Fruit fly (Drosophila melanogaster) whole organism, embryonic: ENCODE measurements around the gene EMC5.

ENCODE experiments used
- Atf-2 ChIP-seq: fragments of 200-800 bp; sonication (Bioruptor generic); optimal IDR thresholded peaks from 2 replicates; lab custom pipeline; 2016; ENCODE audit warnings: missing biosample characterization, missing genetic modification characterization
- CG10979 ChIP-seq: fragments of 200-800 bp; sonication (Bioruptor generic); optimal IDR thresholded peaks from 2 replicates; lab custom pipeline; 2018; ENCODE audit warnings: missing biosample characterization, mild to moderate bottlenecking, missing genetic modification characterization, moderate library complexity
- CG1233 ChIP-seq: fragments of 200-800 bp; sonication (Bioruptor generic); optimal IDR thresholded peaks from 4 replicates; lab custom pipeline; 2018; ENCODE audit warnings: missing biosample characterization, mild to moderate bottlenecking, missing genetic modification characterization
- CG12659 ChIP-seq: fragments of 200-800 bp; sonication (Bioruptor generic); optimal IDR thresholded peaks from 3 replicates; lab custom pipeline; 2017; ENCODE audit warnings: mild to moderate bottlenecking, missing biosample characterization, missing genetic modification reagents, missing genetic modification characterization
- CG13775 ChIP-seq: fragments of 200-800 bp; sonication (Bioruptor generic); optimal IDR thresholded peaks from 3 replicates; lab custom pipeline; 2017; ENCODE audit warnings: missing biosample characterization, mild to moderate bottlenecking, missing genetic modification characterization
- CG14014 ChIP-seq: fragments of 200-800 bp; sonication (Bioruptor generic); IDR thresholded peaks from 2 replicates; pipeline ENCODE4 v1.3.6; 2022; ENCODE audit warnings: missing biosample characterization, missing genetic modification characterization
- CG1602 ChIP-seq: fragments of 200-800 bp; sonication (Bioruptor generic); optimal IDR thresholded peaks from 3 replicates; lab custom pipeline; 2016; ENCODE audit warnings: missing biosample characterization, missing genetic modification characterization
- CG16863 ChIP-seq: fragments of 200-800 bp; sonication (Bioruptor generic); optimal IDR thresholded peaks from 3 replicates; lab custom pipeline; 2016; ENCODE audit warnings: missing biosample characterization, missing genetic modification characterization
- CG2120 ChIP-seq: fragments of 200-800 bp; sonication (Bioruptor generic); optimal IDR thresholded peaks from 3 replicates; lab custom pipeline; 2016; ENCODE audit warnings: missing biosample characterization, missing genetic modification characterization
- CG2129 ChIP-seq: fragments of 200-800 bp; sonication (Bioruptor generic); IDR thresholded peaks from 2 replicates; pipeline ENCODE4 v1.3.6; 2022; ENCODE audit warnings: missing biosample characterization, missing genetic modification characterization; ENCODE audit not compliant: partially characterized antibody
- CG2202 ChIP-seq: fragments of 200-800 bp; sonication (Bioruptor generic); optimal IDR thresholded peaks from 2 replicates; lab custom pipeline; 2018; ENCODE audit warnings: missing biosample characterization, mild to moderate bottlenecking, missing genetic modification characterization
- CG32532 ChIP-seq: fragments of 200-800 bp; sonication (Bioruptor generic); IDR thresholded peaks from 2 replicates; pipeline ENCODE4 v1.3.6; 2022; ENCODE audit warnings: missing biosample characterization, missing genetic modification characterization
- CG33557 ChIP-seq: fragments of 200-800 bp; sonication (Bioruptor generic); optimal IDR thresholded peaks from 2 replicates; lab custom pipeline; 2019; ENCODE audit warnings: missing biosample characterization, mild to moderate bottlenecking, missing genetic modification characterization, moderate library complexity
- CG4360 ChIP-seq: fragments of 200-800 bp; sonication (Bioruptor generic); IDR thresholded peaks from 2 replicates; pipeline ENCODE4 v1.3.6; 2022; ENCODE audit warnings: missing biosample characterization, missing genetic modification characterization
- CG6689 ChIP-seq: fragments of 200-800 bp; sonication (Bioruptor generic); IDR thresholded peaks from 2 replicates; pipeline ENCODE4 v1.3.6; 2022; ENCODE audit warnings: missing biosample characterization, missing genetic modification characterization
- CG8290 ChIP-seq, 3 experiments: fragments of 200-800 bp; sonication (Bioruptor generic); optimal IDR thresholded peaks; 2 replicates each; lab custom pipeline; 2016 to 2019; ENCODE audit warnings: missing biosample characterization in 3 of 3, missing genetic modification characterization in 3 of 3, mild to moderate bottlenecking in 2 of 3, moderate library complexity in 1 of 3
- CG8359 ChIP-seq: fragments of 200-800 bp; sonication (Bioruptor generic); optimal IDR thresholded peaks from 2 replicates; lab custom pipeline; 2017; ENCODE audit warnings: missing biosample characterization, mild to moderate bottlenecking, missing genetic modification characterization, borderline replicate concordance
- CHES-1-like ChIP-seq: fragments of 200-800 bp; sonication (Bioruptor generic); optimal IDR thresholded peaks from 2 replicates; lab custom pipeline; 2016; ENCODE audit warnings: missing biosample characterization, missing genetic modification characterization
- CkIIα-i1 ChIP-seq: fragments of 200-800 bp; sonication (Bioruptor generic); IDR thresholded peaks from 2 replicates; pipeline ENCODE4 v1.3.6; 2022; ENCODE audit warnings: missing biosample characterization, missing genetic modification characterization
- CrebB ChIP-seq: fragments of 200-800 bp; sonication (Bioruptor generic); optimal IDR thresholded peaks from 3 replicates; lab custom pipeline; 2018; ENCODE audit warnings: missing biosample characterization, mild to moderate bottlenecking, missing genetic modification characterization
- D19A ChIP-seq: fragments of 200-800 bp; optimal IDR thresholded peaks from 3 replicates; lab custom pipeline; 2019; ENCODE audit warnings: missing biosample characterization, mild to moderate bottlenecking, missing genetic modification characterization, moderate library complexity
- Fer1 ChIP-seq: fragments of 200-800 bp; sonication (Bioruptor generic); optimal IDR thresholded peaks from 2 replicates; lab custom pipeline; 2017; ENCODE audit warnings: missing biosample characterization, mild to moderate bottlenecking, missing genetic modification characterization
- Fer2 ChIP-seq: fragments of 200-800 bp; sonication (Bioruptor generic); optimal IDR thresholded peaks from 2 replicates; lab custom pipeline; 2018; ENCODE audit warnings: missing biosample characterization, mild to moderate bottlenecking, missing genetic modification characterization, moderate library complexity
- GATAe ChIP-seq: fragments of 200-800 bp; sonication (Bioruptor generic); conservative IDR thresholded peaks from 2 replicates; pipeline ENCODE4 v1.3.6; 2022; ENCODE audit warnings: missing biosample characterization, missing genetic modification characterization
- Mes4 ChIP-seq: fragments of 200-800 bp; sonication (Bioruptor generic); optimal IDR thresholded peaks from 2 replicates; lab custom pipeline; 2016; ENCODE audit warnings: missing biosample characterization, missing genetic modification characterization
- Neu2 ChIP-seq: fragments of 200-800 bp; sonication (Bioruptor generic); optimal IDR thresholded peaks from 3 replicates; lab custom pipeline; 2016; ENCODE audit warnings: missing biosample characterization, missing genetic modification characterization, borderline replicate concordance
- Oaz ChIP-seq: fragments of 200-800 bp; sonication (Bioruptor generic); IDR thresholded peaks from 2 replicates; pipeline ENCODE4 v1.3.6; 2022; ENCODE audit warnings: missing biosample characterization, missing genetic modification characterization
- Taf1 ChIP-seq: fragments of 200-800 bp; sonication (Bioruptor generic); IDR thresholded peaks from 2 replicates; pipeline ENCODE4 v1.3.6; 2022; ENCODE audit warnings: missing biosample characterization, missing genetic modification characterization
- abd-A ChIP-seq: fragments of 200-800 bp; sonication (Bioruptor generic); optimal IDR thresholded peaks from 3 replicates; lab custom pipeline; 2019; ENCODE audit warnings: missing biosample characterization, mild to moderate bottlenecking, missing genetic modification characterization, moderate library complexity
- ase ChIP-seq: fragments of 200-800 bp; sonication (Bioruptor generic); IDR thresholded peaks from 3 replicates; pipeline ENCODE4 v1.3.6; 2022; ENCODE audit warnings: missing biosample characterization, missing genetic modification characterization
- az2 ChIP-seq: fragments of 200-800 bp; sonication (Bioruptor generic); optimal IDR thresholded peaks from 3 replicates; lab custom pipeline; 2016; ENCODE audit warnings: missing biosample characterization, missing genetic modification characterization
- caup ChIP-seq: fragments of 200-800 bp; sonication (Bioruptor generic); optimal IDR thresholded peaks from 3 replicates; lab custom pipeline; 2017; ENCODE audit warnings: missing biosample characterization, mild to moderate bottlenecking, missing genetic modification characterization, moderate library complexity; ENCODE audit not compliant: severe bottlenecking
- chif ChIP-seq, 2 experiments: fragments of 200-800 bp; sonication (Bioruptor generic); optimal IDR thresholded peaks; 3 replicates each; lab custom pipeline; 2016; ENCODE audit warnings: missing biosample characterization in 2 of 2, missing genetic modification characterization in 2 of 2
- ewg ChIP-seq: fragments of 200-800 bp; sonication (Bioruptor generic); optimal IDR thresholded peaks from 3 replicates; lab custom pipeline; 2017; ENCODE audit warnings: mild to moderate bottlenecking, missing biosample characterization, missing genetic modification reagents, missing genetic modification characterization
- fd96Cb ChIP-seq: fragments of 200-800 bp; sonication (Bioruptor generic); optimal IDR thresholded peaks from 2 replicates; lab custom pipeline; 2018; ENCODE audit warnings: missing biosample characterization, mild to moderate bottlenecking, missing genetic modification characterization, moderate library complexity
- fru ChIP-seq: fragments of >200 bp; optimal IDR thresholded peaks from 2 replicates; lab custom pipeline; 2017
- fu2 ChIP-seq: fragments of 200-800 bp; sonication (Bioruptor generic); optimal IDR thresholded peaks from 2 replicates; lab custom pipeline; 2016; ENCODE audit warnings: missing biosample characterization, missing genetic modification characterization
- gcm ChIP-seq: fragments of 200-800 bp; sonication (Bioruptor generic); optimal IDR thresholded peaks from 2 replicates; lab custom pipeline; 2019; ENCODE audit warnings: missing biosample characterization, mild to moderate bottlenecking, missing genetic modification characterization, moderate library complexity
- gcm2 ChIP-seq: fragments of 200-800 bp; sonication (Bioruptor generic); optimal IDR thresholded peaks from 2 replicates; lab custom pipeline; 2016; ENCODE audit warnings: missing biosample characterization, missing genetic modification characterization
- her ChIP-seq: fragments of 200-800 bp; sonication (Bioruptor generic); optimal IDR thresholded peaks from 2 replicates; lab custom pipeline; 2016; ENCODE audit warnings: missing biosample characterization, missing genetic modification characterization
- nerfin-1 ChIP-seq: fragments of 200-800 bp; sonication (Bioruptor generic); optimal IDR thresholded peaks from 3 replicates; lab custom pipeline; 2019; ENCODE audit warnings: missing biosample characterization, mild to moderate bottlenecking, missing genetic modification characterization, moderate library complexity
- nerfin-2 ChIP-seq: fragments of 200-800 bp; sonication (Bioruptor generic); IDR thresholded peaks from 2 replicates; pipeline ENCODE4 v1.3.6; 2022; ENCODE audit warnings: missing biosample characterization, missing genetic modification characterization; ENCODE audit not compliant: partially characterized antibody
- nmo ChIP-seq: fragments of 200-800 bp; sonication (Bioruptor generic); optimal IDR thresholded peaks from 2 replicates; lab custom pipeline; 2018; ENCODE audit warnings: missing biosample characterization, mild to moderate bottlenecking, missing genetic modification characterization, moderate library complexity
- onecut ChIP-seq: fragments of 200-800 bp; sonication (Bioruptor generic); IDR thresholded peaks from 2 replicates; pipeline ENCODE4 v1.3.6; 2022; ENCODE audit warnings: missing biosample characterization, missing genetic modification characterization
- pfk ChIP-seq: fragments of 200-800 bp; sonication (Bioruptor generic); optimal IDR thresholded peaks from 2 replicates; lab custom pipeline; 2018; ENCODE audit warnings: missing biosample characterization, mild to moderate bottlenecking, missing genetic modification characterization, moderate library complexity
- pho ChIP-seq: fragments of 200-800 bp; sonication (Bioruptor generic); optimal IDR thresholded peaks from 2 replicates; lab custom pipeline; 2016; ENCODE audit warnings: missing biosample characterization, missing genetic modification characterization
- ranshi ChIP-seq: fragments of 200-800 bp; sonication (Bioruptor generic); IDR thresholded peaks from 2 replicates; pipeline ENCODE4 v1.3.6; 2022; ENCODE audit warnings: missing biosample characterization, missing genetic modification characterization
- run ChIP-seq: fragments of 200-800 bp; sonication (Bioruptor generic); optimal IDR thresholded peaks from 3 replicates; lab custom pipeline; 2018; ENCODE audit warnings: missing biosample characterization, mild to moderate bottlenecking, missing genetic modification characterization
- sima ChIP-seq: fragments of 200-800 bp; sonication (Bioruptor generic); optimal IDR thresholded peaks from 2 replicates; lab custom pipeline; 2016; ENCODE audit warnings: missing biosample characterization, missing genetic modification characterization
- slbo ChIP-seq: fragments of 200-800 bp; sonication (Bioruptor generic); IDR thresholded peaks from 2 replicates; pipeline ENCODE4 v1.3.6; 2022; ENCODE audit warnings: missing biosample characterization, missing genetic modification characterization
- slp2 ChIP-seq: fragments of 200-800 bp; sonication (Bioruptor generic); optimal IDR thresholded peaks from 2 replicates; lab custom pipeline; 2016; ENCODE audit warnings: missing biosample characterization, missing genetic modification characterization

EMC5 gene

DNA sequence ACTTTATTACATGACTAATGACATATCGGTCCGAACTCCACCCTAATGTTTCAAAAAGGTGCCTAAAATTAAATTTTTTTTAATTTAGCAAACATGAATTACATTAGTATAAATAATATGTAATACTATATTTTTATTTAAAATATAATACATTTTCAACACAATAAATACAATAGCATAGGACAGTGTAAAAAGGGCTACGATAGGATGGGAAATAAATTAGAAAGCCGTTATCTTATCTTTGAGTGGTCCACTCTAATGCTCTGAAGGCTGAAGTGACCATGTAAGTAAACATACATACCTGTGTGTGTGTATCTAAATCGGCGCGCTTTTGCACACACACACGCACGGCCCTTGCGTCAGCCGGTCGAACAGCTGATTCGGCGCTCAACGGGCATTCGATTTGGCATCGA lies 15.5 kb downstream of the EMC5 start, which contains the start of gene CG31793 (continued):
- TF ChIP-seq CG2129 (GFP tag; lab: Robert Waterston, UW): no peak
- TF ChIP-seq Fer2 (tag; lab: Kevin White, UChicago): no peak
- no peak for TF ChIP-seq onecut (GFP tag; lab: Robert Waterston, UW)
- no peak for TF ChIP-seq fru
- no peak for TF ChIP-seq slp2 (GFP tag; lab: Kevin White, UChicago)
- no peak for TF ChIP-seq nerfin-2 (GFP tag; lab: Robert Waterston, UW)
- TF ChIP-seq CG16863 (GFP tag; lab: Kevin White, UChicago): no peak
- peak; percentile 56; the same call in 1 of the 2 replicates for TF ChIP-seq CG14014 (GFP tag; lab: Robert Waterston, UW)
- no peak for TF ChIP-seq Oaz
- TF ChIP-seq Fer1 (GFP tag; lab: Kevin White, UChicago): peak; percentile 65
- no peak for TF ChIP-seq CG33557 (GFP tag; lab: Kevin White, UChicago)
- TF ChIP-seq CkIIα-i1 (GFP tag; lab: Robert Waterston, UW): no peak
- TF ChIP-seq nmo (GFP tag; lab: Kevin White, UChicago): peak; percentile 30
- peak; percentile 62 for TF ChIP-seq D19A (tag; lab: Kevin White, UChicago)
- TF ChIP-seq pho (GFP tag; lab: Kevin White, UChicago): no peak
- TF ChIP-seq gcm (GFP tag; lab: Kevin White, UChicago): peak; percentile 40
- peak; percentile 3 for TF ChIP-seq CG1602
- TF ChIP-seq Mes4 (GFP tag; lab: Kevin White, UChicago): no peak
- TF ChIP-seq CG6689: peak; percentile 39; the same call in 1 of the 2 replicates
- peak; percentile 54; the same call in 1 of the 2 replicates for TF ChIP-seq ranshi (GFP tag; lab: Robert Waterston, UW)
- peak; percentile 55 for TF ChIP-seq caup (GFP tag; lab: Kevin White, UChicago)
- TF ChIP-seq CG4360 (GFP tag; lab: Robert Waterston, UW): no peak
- TF ChIP-seq sima (GFP tag; lab: Kevin White, UChicago): no peak
- TF ChIP-seq CHES-1-like: no peak
- TF ChIP-seq chif (GFP tag; optimal IDR thresholded peaks at IDR 0.05; lab: Kevin White, UChicago): no peak
- no peak for TF ChIP-seq CG8359 (GFP tag; lab: Kevin White, UChicago)
- no peak for TF ChIP-seq CG10979
- peak; percentile 33 for TF ChIP-seq CG2120 (GFP tag; lab: Kevin White, UChicago)
- TF ChIP-seq CG2202 (tag; lab: Kevin White, UChicago): no peak
- TF ChIP-seq fd96Cb (tag; lab: Kevin White, UChicago): peak; percentile 26
- TF ChIP-seq GATAe (GFP tag; lab: Robert Waterston, UW): peak; percentile 76
- no peak for TF ChIP-seq fu2 (GFP tag; lab: Kevin White, UChicago)
- TF ChIP-seq ewg (GFP tag; lab: Kevin White, UChicago): no peak
- TF ChIP-seq her: no peak
- TF ChIP-seq pfk (GFP tag; lab: Kevin White, UChicago): no peak
- TF ChIP-seq az2 (GFP tag; lab: Kevin White, UChicago): peak; percentile 29
- no peak for TF ChIP-seq Atf-2 (GFP tag; lab: Kevin White, UChicago)
- peak; percentile 71; the same call in 1 of the 2 replicates for TF ChIP-seq CG32532 (GFP tag; lab: Robert Waterston, UW)
- TF ChIP-seq CG13775 (GFP tag; lab: Kevin White, UChicago): peak; percentile 46
- no peak for TF ChIP-seq Neu2 (GFP tag; lab: Kevin White, UChicago)
- TF ChIP-seq CrebB: no peak
- TF ChIP-seq run (tag; lab: Kevin White, UChicago): no peak
- peak; percentile 65 for TF ChIP-seq CG12659 (GFP tag; lab: Kevin White, UChicago)
- peak; percentile 47; the same call in 1 of the 2 replicates for TF ChIP-seq slbo (GFP tag; lab: Robert Waterston, UW)
- no peak for TF ChIP-seq Taf1 (GFP tag; lab: Robert Waterston, UW)
- peak; percentile 50 for TF ChIP-seq CG1233
- no peak for TF ChIP-seq abd-A (tag; lab: Kevin White, UChicago)
- no peak for TF ChIP-seq CG8290 (GFP tag; optimal IDR thresholded peaks at IDR 0.05; lab: Kevin White, UChicago)
- peak in 1 of 2 experiments; percentile 59 for TF ChIP-seq CG8290 (tag; optimal IDR thresholded peaks at IDR 0.05; lab: Kevin White, UChicago)
- 0 out of 3 replicates have a peak, but pooled peaks have one; percentile 20 for TF ChIP-seq ase (GFP tag; lab: Robert Waterston, UW)
- no peak for TF ChIP-seq gcm2 (GFP tag; lab: Kevin White, UChicago)
- TF ChIP-seq nerfin-1 (tag; lab: Kevin White, UChicago): peak; percentile 8
